Fruit fly (Drosophila melanogaster) whole organism, embryonic: ENCODE data around the gene wcy.

Experiments used
- Adf1 ChIP-seq: fragments of 200-800 bp; sonication (Bioruptor generic); IDR thresholded peaks from 2 replicates; pipeline ENCODE4 v1.3.6; 2022; ENCODE audit warnings: missing biosample characterization, missing genetic modification characterization
- Asciz ChIP-seq: fragments of 200-800 bp; sonication (Bioruptor generic); optimal IDR thresholded peaks from 2 replicates; lab custom pipeline; 2017; ENCODE audit warnings: missing biosample characterization, mild to moderate bottlenecking, missing genetic modification characterization, missing genetic modification reagents
- Atf6 ChIP-seq: fragments of 200-800 bp; sonication (Bioruptor generic); IDR thresholded peaks from 2 replicates; pipeline ENCODE4 v1.3.6; 2022; ENCODE audit warnings: missing biosample characterization, missing genetic modification characterization
- B-H1 ChIP-seq: fragments of 200-800 bp; sonication (Bioruptor generic); IDR thresholded peaks from 3 replicates; pipeline ENCODE4 v1.3.6; 2022; ENCODE audit warnings: missing biosample characterization, missing genetic modification characterization
- CG12071 ChIP-seq: fragments of 200-800 bp; sonication (Bioruptor generic); optimal IDR thresholded peaks from 3 replicates; lab custom pipeline; 2018; ENCODE audit warnings: missing biosample characterization, mild to moderate bottlenecking, missing genetic modification characterization
- CG12744 ChIP-seq: fragments of 200-800 bp; sonication (Bioruptor generic); optimal IDR thresholded peaks from 2 replicates; lab custom pipeline; 2016; ENCODE audit warnings: missing biosample characterization, missing genetic modification characterization
- CG13287 ChIP-seq: fragments of 200-800 bp; sonication (Bioruptor generic); IDR thresholded peaks from 2 replicates; pipeline ENCODE4 v1.3.6; 2022; ENCODE audit warnings: missing biosample characterization, missing genetic modification characterization; ENCODE audit not compliant: partially characterized antibody
- CG14050 ChIP-seq: fragments of 200-800 bp; sonication (Bioruptor generic); IDR thresholded peaks from 3 replicates; pipeline ENCODE4 v1.3.6; 2022; ENCODE audit warnings: missing biosample characterization, missing genetic modification characterization
- CG14860 ChIP-seq: fragments of 200-800 bp; sonication (Bioruptor generic); IDR thresholded peaks from 3 replicates; pipeline ENCODE4 v1.3.6; 2022; ENCODE audit warnings: missing biosample characterization, missing genetic modification characterization; ENCODE audit not compliant: partially characterized antibody
- CG15011 ChIP-seq: fragments of 200-800 bp; sonication (Bioruptor generic); optimal IDR thresholded peaks from 3 replicates; lab custom pipeline; 2018; ENCODE audit warnings: missing biosample characterization, mild to moderate bottlenecking, missing genetic modification characterization
- CG15269 ChIP-seq: fragments of 200-800 bp; sonication (Bioruptor generic); optimal IDR thresholded peaks from 2 replicates; lab custom pipeline; 2018; ENCODE audit warnings: missing biosample characterization, mild to moderate bottlenecking, missing genetic modification characterization, moderate library complexity
- CG18599 ChIP-seq: fragments of 200-800 bp; sonication (Bioruptor generic); optimal IDR thresholded peaks from 3 replicates; lab custom pipeline; 2017; ENCODE audit warnings: missing biosample characterization, missing genetic modification characterization, mild to moderate bottlenecking, moderate library complexity, missing genetic modification reagents
- CG18619 ChIP-seq: fragments of 200-800 bp; sonication (Bioruptor generic); optimal IDR thresholded peaks from 3 replicates; lab custom pipeline; 2017; ENCODE audit warnings: missing biosample characterization, mild to moderate bottlenecking, missing genetic modification characterization
- CG2875 ChIP-seq: fragments of 200-800 bp; sonication (Bioruptor generic); optimal IDR thresholded peaks from 2 replicates; lab custom pipeline; 2017; ENCODE audit warnings: missing biosample characterization, mild to moderate bottlenecking, missing genetic modification characterization, missing genetic modification reagents
- CG4820 ChIP-seq: fragments of 200-800 bp; sonication (Bioruptor generic); optimal IDR thresholded peaks from 3 replicates; lab custom pipeline; 2016; ENCODE audit warnings: missing biosample characterization, missing genetic modification characterization
- CG5180 ChIP-seq: fragments of 200-800 bp; sonication (Bioruptor generic); optimal IDR thresholded peaks from 3 replicates; lab custom pipeline; 2017; ENCODE audit warnings: missing biosample characterization, missing genetic modification characterization, mild to moderate bottlenecking, moderate library complexity, missing genetic modification reagents
- CG6175 ChIP-seq: fragments of 200-800 bp; sonication (Bioruptor generic); IDR thresholded peaks from 3 replicates; pipeline ENCODE4 v1.3.6; 2022; ENCODE audit warnings: missing biosample characterization, missing genetic modification characterization
- CG6791 ChIP-seq: fragments of 200-800 bp; sonication (Bioruptor generic); IDR thresholded peaks from 3 replicates; pipeline ENCODE4 v1.3.6; 2022; ENCODE audit warnings: missing biosample characterization, missing genetic modification characterization; ENCODE audit not compliant: partially characterized antibody
- CG7745 ChIP-seq: fragments of 200-800 bp; sonication (Bioruptor generic); optimal IDR thresholded peaks from 2 replicates; lab custom pipeline; 2018; ENCODE audit warnings: missing biosample characterization, mild to moderate bottlenecking, missing genetic modification characterization, moderate library complexity
- CG7839 ChIP-seq: fragments of 200-800 bp; sonication (Bioruptor generic); optimal IDR thresholded peaks from 3 replicates; lab custom pipeline; 2018; ENCODE audit warnings: missing biosample characterization, mild to moderate bottlenecking, missing genetic modification characterization, moderate library complexity
- CG9437 ChIP-seq: fragments of 200-800 bp; sonication (Bioruptor generic); optimal IDR thresholded peaks from 2 replicates; lab custom pipeline; 2018; ENCODE audit warnings: missing biosample characterization, mild to moderate bottlenecking, missing genetic modification characterization
- Camta ChIP-seq: fragments of 200-800 bp; sonication (Bioruptor generic); optimal IDR thresholded peaks from 2 replicates; lab custom pipeline; 2016; ENCODE audit warnings: missing biosample characterization, missing genetic modification characterization
- CrebB ChIP-seq: fragments of 200-800 bp; sonication (Bioruptor generic); optimal IDR thresholded peaks from 3 replicates; lab custom pipeline; 2018; ENCODE audit warnings: missing biosample characterization, mild to moderate bottlenecking, missing genetic modification characterization
- Dbx ChIP-seq: fragments of 200-800 bp; sonication (Bioruptor generic); IDR thresholded peaks from 3 replicates; pipeline ENCODE4 v1.3.6; 2022; ENCODE audit warnings: missing biosample characterization, missing genetic modification characterization
- Dfd ChIP-seq, 2 experiments: fragments of >200 bp; optimal IDR thresholded peaks; 2 replicates each; lab custom pipeline; 2017; ENCODE audit warnings: missing biosample characterization in 2 of 2, missing genetic modification characterization in 2 of 2
- Gsc ChIP-seq: fragments of 200-800 bp; sonication (Bioruptor generic); IDR thresholded peaks from 2 replicates; pipeline ENCODE4 v1.3.6; 2022; ENCODE audit warnings: missing biosample characterization, missing genetic modification characterization
- Kr ChIP-seq: fragments of 200-800 bp; sonication (Bioruptor generic); optimal IDR thresholded peaks from 2 replicates; lab custom pipeline; 2017; ENCODE audit warnings: missing biosample characterization, mild to moderate bottlenecking, missing genetic modification characterization
- Nf-YA ChIP-seq: fragments of 200-800 bp; sonication (Bioruptor generic); IDR thresholded peaks from 2 replicates; pipeline ENCODE4 v1.3.6; 2022; ENCODE audit warnings: missing biosample characterization, missing genetic modification characterization
- Rfx ChIP-seq: fragments of 200-800 bp; sonication (Bioruptor generic); IDR thresholded peaks from 2 replicates; pipeline ENCODE4 v1.3.6; 2022; ENCODE audit warnings: missing biosample characterization, missing genetic modification characterization
- Spps ChIP-seq: fragments of 200-800 bp; sonication (Bioruptor generic); optimal IDR thresholded peaks from 2 replicates; lab custom pipeline; 2018; ENCODE audit warnings: missing biosample characterization, mild to moderate bottlenecking, missing genetic modification characterization
- Usf ChIP-seq: fragments of 200-800 bp; sonication (Bioruptor generic); optimal IDR thresholded peaks from 2 replicates; lab custom pipeline; 2017; ENCODE audit warnings: missing genotype, missing biosample characterization, missing genetic modification characterization
- al ChIP-seq: fragments of 200-800 bp; sonication (Bioruptor generic); IDR thresholded peaks from 2 replicates; pipeline ENCODE4 v1.3.6; 2022; ENCODE audit warnings: missing biosample characterization, missing genetic modification characterization
- aop ChIP-seq: fragments of 200-800 bp; sonication (Bioruptor generic); IDR thresholded peaks from 2 replicates; pipeline ENCODE4 v1.3.6; 2022; ENCODE audit warnings: missing biosample characterization, missing genetic modification characterization
- caup ChIP-seq: fragments of 200-800 bp; sonication (Bioruptor generic); optimal IDR thresholded peaks from 3 replicates; lab custom pipeline; 2017; ENCODE audit warnings: missing biosample characterization, mild to moderate bottlenecking, missing genetic modification characterization, moderate library complexity; ENCODE audit not compliant: severe bottlenecking
- cwo ChIP-seq: fragments of 200-800 bp; sonication (Bioruptor generic); optimal IDR thresholded peaks from 3 replicates; lab custom pipeline; 2017; ENCODE audit warnings: missing biosample characterization, missing genetic modification characterization, mild to moderate bottlenecking, moderate library complexity, missing genetic modification reagents
- dysf ChIP-seq: fragments of 200-800 bp; sonication (Bioruptor generic); IDR thresholded peaks from 3 replicates; pipeline ENCODE4 v1.3.6; 2022; ENCODE audit warnings: missing biosample characterization, missing genetic modification characterization
- en ChIP-seq: fragments of 200-800 bp; sonication (Bioruptor generic); optimal IDR thresholded peaks from 2 replicates; lab custom pipeline; 2016; ENCODE audit warnings: missing biosample characterization, missing genetic modification characterization
- exex ChIP-seq: fragments of 200-800 bp; sonication (Bioruptor generic); optimal IDR thresholded peaks from 4 replicates; lab custom pipeline; 2018; ENCODE audit warnings: missing biosample characterization, mild to moderate bottlenecking, missing genetic modification characterization, moderate library complexity
- gfzf ChIP-seq: fragments of 200-800 bp; sonication (Bioruptor generic); optimal IDR thresholded peaks from 2 replicates; lab custom pipeline; 2016; ENCODE audit warnings: missing biosample characterization, mild to moderate bottlenecking, missing genetic modification characterization, moderate library complexity
- kay ChIP-seq: fragments of 200-800 bp; sonication (Bioruptor generic); optimal IDR thresholded peaks from 2 replicates; lab custom pipeline; 2016; ENCODE audit warnings: missing biosample characterization, missing genetic modification characterization
- mirr ChIP-seq: fragments of 200-800 bp; sonication (Bioruptor generic); optimal IDR thresholded peaks from 3 replicates; lab custom pipeline; 2018; ENCODE audit warnings: missing biosample characterization, mild to moderate bottlenecking, missing genetic modification characterization
- peb ChIP-seq: fragments of 200-800 bp; sonication (Bioruptor generic); IDR thresholded peaks from 2 replicates; pipeline ENCODE4 v1.3.6; 2022; ENCODE audit warnings: missing biosample characterization, missing genetic modification characterization
- rib ChIP-seq: fragments of 200-800 bp; sonication (Bioruptor generic); IDR thresholded peaks from 2 replicates; pipeline ENCODE4 v1.3.6; 2022; ENCODE audit warnings: missing biosample characterization, missing genetic modification characterization
- so ChIP-seq: fragments of 200-800 bp; sonication (Bioruptor generic); IDR thresholded peaks from 3 replicates; pipeline ENCODE4 v1.3.6; 2022; ENCODE audit warnings: missing biosample characterization, missing genetic modification characterization
- tin ChIP-seq: fragments of 200-800 bp; sonication (Bioruptor generic); optimal IDR thresholded peaks from 3 replicates; lab custom pipeline; 2016; ENCODE audit warnings: missing biosample characterization, missing genetic modification characterization
- tx ChIP-seq: fragments of 200-800 bp; sonication (Bioruptor generic); optimal IDR thresholded peaks from 2 replicates; lab custom pipeline; 2016; ENCODE audit warnings: missing biosample characterization, missing genetic modification characterization
- z ChIP-seq: fragments of 200-800 bp; sonication (Bioruptor generic); IDR thresholded peaks from 3 replicates; pipeline ENCODE4 v1.3.6; 2022; ENCODE audit warnings: missing biosample characterization, missing genetic modification characterization
- zen2 ChIP-seq: fragments of 200-800 bp; sonication (Bioruptor generic); IDR thresholded peaks from 3 replicates; pipeline ENCODE4 v1.3.6; 2022; ENCODE audit warnings: missing biosample characterization, missing genetic modification characterization; ENCODE audit not compliant: partially characterized antibody

Gene wcy

dm6 chrX:17091062-17091904 is 13.6 kb upstream of the wcy start, which contains the start of the genes CG16700 and CG4991 (continued):
- TF ChIP-seq CG14860 (no peak), Spps (tag; lab: Kevin White, UChicago) (peak; percentile 48), Dfd (GFP tag; optimal IDR thresholded peaks at IDR 0.05; lab: Kevin White, UChicago) (no peak), CG7839 (peak; percentile 93), Asciz (GFP tag; lab: Kevin White, UChicago) (peak; percentile 70), CG18599 (GFP tag; lab: Kevin White, UChicago) (peak; percentile 78), CG9437 (GFP tag; lab: Kevin White, UChicago) (peak; percentile 87), gfzf (no peak), CG13287 (GFP tag; lab: Robert Waterston, UW) (no peak), CG7745 (tag; lab: Kevin White, UChicago) (no peak), CG14050 (no peak; the same call in 2 of the 3 replicates), cwo (GFP tag; lab: Kevin White, UChicago) (peak; percentile 76), aop (GFP tag; lab: Robert Waterston, UW) (no peak), Usf (GFP tag; lab: Kevin White, UChicago) (peak; percentile 81), zen2 (GFP tag; lab: Robert Waterston, UW) (no peak), Nf-YA (GFP tag; lab: Robert Waterston, UW) (no peak), Atf6 (peak; percentile 58; the same call in 1 of the 2 replicates), caup (GFP tag; lab: Kevin White, UChicago) (peak; percentile 66), CG12071 (GFP tag; lab: Kevin White, UChicago) (no peak), CG2875 (peak; percentile 54), CG15011 (peak; percentile 65), en (GFP tag; lab: Kevin White, UChicago) (no peak), Adf1 (no peak), CG18619 (GFP tag; lab: Kevin White, UChicago) (peak; percentile 76), z (GFP tag; lab: Robert Waterston, UW) (no peak), peb (GFP tag; lab: Robert Waterston, UW) (0 out of 2 replicates have a peak, but pooled peaks have one; percentile 44), B-H1 (GFP tag; lab: Robert Waterston, UW) (peak; percentile 47; the same call in 2 of the 3 replicates), tx (GFP tag; lab: Kevin White, UChicago) (no peak), kay (GFP tag; lab: Kevin White, UChicago) (peak; percentile 54), CG15269 (tag; lab: Kevin White, UChicago) (peak; percentile 85), Camta (GFP tag; lab: Kevin White, UChicago) (peak; percentile 36), al (GFP tag; lab: Robert Waterston, UW) (peak; percentile 69; the same call in 1 of the 2 replicates), CG5180 (GFP tag; lab: Kevin White, UChicago) (peak; percentile 71), Dbx (peak; percentile 69; the same call in 1 of the 3 replicates), CG12744 (GFP tag; lab: Kevin White, UChicago) (no peak), mirr (GFP tag; lab: Kevin White, UChicago) (no peak), so (GFP tag; lab: Robert Waterston, UW) (peak; percentile 51; the same call in 1 of the 3 replicates), exex (tag; lab: Kevin White, UChicago) (peak; percentile 35), rib (GFP tag; lab: Robert Waterston, UW) (0 out of 2 replicates have a peak, but pooled peaks have one; percentile 46), CG6175 (GFP tag; lab: Robert Waterston, UW) (0 out of 3 replicates have a peak, but pooled peaks have one; percentile 55), CG4820 (GFP tag; lab: Kevin White, UChicago) (peak; percentile 68), tin (peak; percentile 70), CrebB (tag; lab: Kevin White, UChicago) (no peak), Gsc (GFP tag; lab: Robert Waterston, UW) (no peak), Rfx (GFP tag; lab: Robert Waterston, UW) (peak; percentile 82), Kr (GFP tag; lab: Kevin White, UChicago) (no peak), dysf (GFP tag; lab: Robert Waterston, UW) (peak; percentile 85), CG6791 (GFP tag; lab: Robert Waterston, UW) (no peak)
